Worm (Caenorhabditis elegans) whole organism, L1 larva: ENCODE data around the gene col-152.
A peak's percentile ranks its signal among the peaks of the same experiment; 100 is the strongest.

ENCODE experiments used
- C04F5.9 ChIP-seq: sonication (generic microtip); optimal IDR thresholded peaks from 2 replicates; lab custom pipeline; 2016; ENCODE audit warnings: missing genetic modification characterization, missing compliant biosample characterization
- Y116A8C.19 ChIP-seq: sonication (generic microtip); optimal IDR thresholded peaks from 2 replicates; lab custom pipeline; 2016; ENCODE audit warnings: missing compliant biosample characterization, missing genetic modification characterization, borderline replicate concordance
- alr-1 ChIP-seq: fragments of 200-800 bp; sonication (Bioruptor generic); optimal IDR thresholded peaks from 2 replicates; lab custom pipeline; 2018; ENCODE audit warnings: borderline replicate concordance, mild to moderate bottlenecking, missing genetic modification characterization, missing compliant biosample characterization
- aly-2 ChIP-seq: fragments of 150-350 bp; optimal IDR thresholded peaks from 2 replicates; lab custom pipeline; 2014; ENCODE audit warnings: missing biosample characterization, missing genetic modification characterization
- ceh-8 ChIP-seq: fragments of 200-800 bp; sonication (Bioruptor generic); optimal IDR thresholded peaks from 2 replicates; lab custom pipeline; 2018; ENCODE audit warnings: mild to moderate bottlenecking, missing genetic modification characterization, moderate library complexity, missing compliant biosample characterization
- efl-1 ChIP-seq, 4 experiments: fragments of 150-350 bp; optimal IDR thresholded peaks in 3 of 4; peaks in 1 of 4; 1 replicate in 1 of 4; 2 replicates in 3 of 4; lab custom pipeline; 2014; ENCODE audit warnings: missing biosample characterization in 2 of 4, missing genetic modification characterization in 2 of 4, missing genetic modification reagents in 2 of 4
- efl-3 ChIP-seq: fragments of 200-800 bp; sonication (Bioruptor generic); optimal IDR thresholded peaks from 2 replicates; lab custom pipeline; 2018; ENCODE audit warnings: mild to moderate bottlenecking, missing genetic modification characterization, missing compliant biosample characterization
- egl-13 ChIP-seq: sonication (generic microtip); optimal IDR thresholded peaks from 2 replicates; lab custom pipeline; 2016; ENCODE audit warnings: missing genotype, missing genetic modification reagents, missing genetic modification characterization, missing compliant biosample characterization
- egl-27 ChIP-seq, 2 experiments: fragments of 150-350 bp in 1 of 2; sonication (generic microtip); optimal IDR thresholded peaks; 3 replicates each; lab custom pipeline; 2017 to 2018; ENCODE audit warnings: missing biosample characterization in 2 of 2, missing genetic modification characterization in 2 of 2, missing genetic modification reagents in 2 of 2
- elt-2 ChIP-seq: sonication (generic microtip); optimal IDR thresholded peaks from 2 replicates; lab custom pipeline; 2016; ENCODE audit warnings: missing genetic modification characterization, mild to moderate bottlenecking, inconsistent platforms, missing compliant biosample characterization, missing genetic modification reagents
- ets-5 ChIP-seq: fragments of 200-800 bp; sonication (Bioruptor generic); IDR thresholded peaks from 2 replicates; pipeline ENCODE4 v1.3.6; 2022; ENCODE audit warnings: missing genetic modification characterization, missing compliant biosample characterization
- fkh-10 ChIP-seq: sonication (generic microtip); optimal IDR thresholded peaks from 2 replicates; lab custom pipeline; 2017; ENCODE audit warnings: missing biosample characterization, missing genetic modification reagents, missing genetic modification characterization
- fkh-4 ChIP-seq: sonication (generic microtip); optimal IDR thresholded peaks from 2 replicates; lab custom pipeline; 2016; ENCODE audit warnings: missing compliant biosample characterization, missing genetic modification characterization, borderline replicate concordance
- grh-1 ChIP-seq: fragments of 200-800 bp; sonication (Bioruptor generic); IDR thresholded peaks from 2 replicates; pipeline ENCODE4 v1.3.6; 2022; ENCODE audit warnings: missing genetic modification reagents, missing genetic modification characterization, missing compliant biosample characterization
- irx-1 ChIP-seq: sonication (generic microtip); optimal IDR thresholded peaks from 2 replicates; lab custom pipeline; 2016; ENCODE audit warnings: missing genetic modification characterization, missing compliant biosample characterization
- isw-1 ChIP-seq: fragments of 200-800 bp; sonication (Bioruptor generic); IDR thresholded peaks from 2 replicates; pipeline ENCODE4 v1.3.6; 2022; ENCODE audit warnings: missing genetic modification characterization, missing compliant biosample characterization
- lir-3 ChIP-seq: sonication (generic microtip); optimal IDR thresholded peaks from 2 replicates; lab custom pipeline; 2016; ENCODE audit warnings: mild to moderate bottlenecking, missing genetic modification characterization, moderate library complexity, missing compliant biosample characterization; ENCODE audit not compliant: poor library complexity
- mab-9 ChIP-seq: fragments of 200-800 bp; sonication (Bioruptor generic); IDR thresholded peaks from 2 replicates; pipeline ENCODE4 v1.3.6; 2022; ENCODE audit warnings: missing genetic modification reagents, missing genetic modification characterization, missing compliant biosample characterization
- mep-1 ChIP-seq: fragments of 150-350 bp; optimal IDR thresholded peaks from 2 replicates; lab custom pipeline; 2014; ENCODE audit warnings: missing biosample characterization, missing genetic modification characterization
- nhr-19 ChIP-seq: fragments of 200-800 bp; sonication (Bioruptor generic); conservative IDR thresholded peaks from 2 replicates; pipeline ENCODE4 v1.3.6; 2022; ENCODE audit warnings: missing genetic modification characterization, missing compliant biosample characterization
- nhr-20 ChIP-seq: sonication (generic microtip); optimal IDR thresholded peaks from 2 replicates; lab custom pipeline; 2016; ENCODE audit warnings: mild to moderate bottlenecking, missing genetic modification characterization, missing compliant biosample characterization
- nhr-28 ChIP-seq: fragments of 150-350 bp; optimal IDR thresholded peaks from 2 replicates; lab custom pipeline; 2014; ENCODE audit warnings: missing biosample characterization, missing genetic modification characterization
- nhr-71 ChIP-seq: sonication (generic microtip); optimal IDR thresholded peaks from 2 replicates; lab custom pipeline; 2016; ENCODE audit warnings: mild to moderate bottlenecking, missing genetic modification characterization, moderate library complexity, missing compliant biosample characterization
- nhr-76 ChIP-seq: sonication (generic microtip); optimal IDR thresholded peaks from 2 replicates; lab custom pipeline; 2017; ENCODE audit warnings: missing biosample characterization, missing genetic modification characterization
- nhr-77 ChIP-seq: fragments of 150-350 bp; optimal IDR thresholded peaks from 2 replicates; lab custom pipeline; 2014; ENCODE audit warnings: missing biosample characterization, missing genetic modification characterization
- nhr-85 ChIP-seq: sonication (generic microtip); peaks from one replicate; lab custom pipeline; 2016; ENCODE audit warnings: missing genetic modification characterization, inconsistent platforms, missing compliant biosample characterization
- nhr-90 ChIP-seq: sonication (generic microtip); optimal IDR thresholded peaks from 2 replicates; lab custom pipeline; 2016; ENCODE audit warnings: mild to moderate bottlenecking, missing genetic modification characterization, missing compliant biosample characterization; ENCODE audit not compliant: poor library complexity
- pax-3 ChIP-seq: fragments of 200-800 bp; sonication (Bioruptor generic); optimal IDR thresholded peaks from 2 replicates; lab custom pipeline; 2018; ENCODE audit warnings: mild to moderate bottlenecking, missing genetic modification characterization, moderate library complexity, missing compliant biosample characterization
- skn-1 ChIP-seq: fragments of 150-350 bp; optimal IDR thresholded peaks from 2 replicates; lab custom pipeline; 2014; ENCODE audit warnings: missing biosample characterization, missing genetic modification characterization
- snpc-4 ChIP-seq: fragments of 150-350 bp; optimal IDR thresholded peaks from 2 replicates; lab custom pipeline; 2014; ENCODE audit warnings: missing biosample characterization, missing genetic modification characterization
- tbx-2 ChIP-seq: sonication (generic microtip); optimal IDR thresholded peaks from 2 replicates; lab custom pipeline; 2016; ENCODE audit warnings: missing genetic modification characterization, missing compliant biosample characterization
- unc-130 ChIP-seq: fragments of 150-350 bp; optimal IDR thresholded peaks from 2 replicates; lab custom pipeline; 2017; ENCODE audit warnings: missing biosample characterization, missing genetic modification characterization, inconsistent platforms
- unc-86 ChIP-seq: sonication (generic microtip); optimal IDR thresholded peaks from 2 replicates; lab custom pipeline; 2016; ENCODE audit warnings: missing genetic modification characterization, missing compliant biosample characterization
- xbp-1 ChIP-seq: sonication (generic microtip); optimal IDR thresholded peaks from 2 replicates; lab custom pipeline; 2016; ENCODE audit warnings: missing genetic modification characterization, missing compliant biosample characterization
- zag-1 ChIP-seq: fragments of 150-350 bp; optimal IDR thresholded peaks from 2 replicates; lab custom pipeline; 2014; ENCODE audit warnings: missing biosample characterization, missing genetic modification characterization
- zip-4 ChIP-seq: fragments of 200-800 bp; sonication (Bioruptor generic); optimal IDR thresholded peaks from 2 replicates; lab custom pipeline; 2018; ENCODE audit warnings: mild to moderate bottlenecking, missing genetic modification characterization, moderate library complexity, missing compliant biosample characterization

Gene col-152

ce11 chrV:10536808-10537207, 23.9 kb upstream of the col-152 start (continued):
- TF ChIP-seq lir-3 (tag; lab: Kevin White, UChicago) (peak; percentile 86), irx-1 (tag; lab: Kevin White, UChicago) (peak; percentile 89), fkh-10 (peak; percentile 84), unc-86 (peak; percentile 89), pax-3 (tag; lab: Kevin White, UChicago) (peak; percentile 79), C04F5.9 (tag; lab: Kevin White, UChicago) (peak; percentile 69), unc-130 (tag; lab: Kevin White, UChicago) (peak; percentile 84), efl-1 (optimal IDR thresholded peaks at IDR 0.05; lab: Kevin White, UChicago) (peak; percentile 82 to 98), efl-1 (GFP tag; optimal IDR thresholded peaks at IDR 0.05 in 1 of 2; lab: Kevin White, UChicago) (peak; percentile 96 to 100), nhr-28 (no peak), nhr-90 (tag; lab: Kevin White, UChicago) (peak; percentile 93), aly-2 (tag; lab: Kevin White, UChicago) (peak; percentile 89), isw-1 (GFP tag; lab: Robert Waterston, UW) (peak; percentile 88)

DNA sequence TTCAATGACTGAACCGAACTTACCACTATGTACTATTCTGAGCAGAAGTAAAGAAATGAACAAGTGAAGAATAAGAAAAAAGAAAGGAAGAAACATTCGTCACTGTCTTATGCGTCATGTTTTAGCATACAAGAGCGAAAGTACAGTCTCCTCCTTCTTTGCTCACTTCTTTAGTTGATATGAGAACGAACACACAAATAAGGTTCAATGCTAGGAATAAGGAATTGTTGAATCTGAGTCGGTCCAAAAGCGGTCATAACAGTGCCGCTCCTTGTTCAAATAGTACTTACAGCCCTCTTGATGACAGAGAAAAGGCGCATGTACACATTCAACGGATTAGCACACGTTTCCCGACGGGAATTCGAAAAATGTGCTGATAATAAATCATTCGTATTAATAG, 21.6 kb upstream of the col-152 start, which contains the start of gene F25D1.8:
TSS of gene F25D1.8 (plus strand) at position 301 of the 400 bp plus-strand sequence.
- no peak for TF ChIP-seq xbp-1
- TF ChIP-seq grh-1 (GFP tag; lab: Robert Waterston, UW) = no peak
- no peak for TF ChIP-seq nhr-19 (GFP tag; lab: Robert Waterston, UW)
- no peak for TF ChIP-seq egl-13 (tag; lab: Kevin White, UChicago)

ce11 chrV:10540024-10540423, 20.7 kb upstream of the col-152 start, which contains the start of gene degt-1:
Gene degt-1, plus strand, starts transcription at chrV:10540324.
- TF ChIP-seq efl-1 (optimal IDR thresholded peaks at IDR 0.05; lab: Kevin White, UChicago) = no peak
- TF ChIP-seq efl-1 (GFP tag; optimal IDR thresholded peaks at IDR 0.05 in 1 of 2; lab: Kevin White, UChicago) = peak in 1 of 2 experiments; percentile 64
- TF ChIP-seq nhr-71 = no peak
- no peak for TF ChIP-seq efl-3 (GFP tag; lab: Kevin White, UChicago)
- TF ChIP-seq unc-130 (tag; lab: Kevin White, UChicago) = no peak
- no peak for TF ChIP-seq snpc-4 (tag; lab: Kevin White, UChicago)

DNA sequence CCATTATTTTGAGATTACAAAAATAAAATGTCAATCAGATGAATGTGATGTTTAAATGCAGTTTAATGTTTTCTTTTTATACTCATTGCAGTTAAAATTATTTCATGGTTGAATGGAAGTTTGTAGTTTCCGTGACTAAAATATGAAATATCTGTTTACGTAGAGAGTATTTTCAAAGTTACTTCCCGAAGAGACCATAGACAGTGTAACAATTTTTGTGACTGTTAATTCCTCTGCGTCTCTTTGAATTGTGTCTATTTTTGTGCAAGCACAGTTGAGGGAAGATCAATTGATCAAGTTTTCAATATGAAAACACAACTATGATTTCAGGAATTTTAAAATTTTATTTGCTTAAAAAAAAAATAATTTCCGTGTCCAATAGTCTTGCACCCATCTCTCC, 14.0 kb upstream of the col-152 start, which contains the start of gene F25D1.5:
TSS of gene F25D1.5 (minus strand) at position 35 of the 400 bp plus-strand sequence.
- no peak for TF ChIP-seq ets-5 (GFP tag; lab: Robert Waterston, UW)
- TF ChIP-seq nhr-90 (tag; lab: Kevin White, UChicago) = peak; percentile 6
- TF ChIP-seq nhr-77 (tag; lab: Kevin White, UChicago) = peak; percentile 80
- peak; percentile 1 for TF ChIP-seq elt-2 (tag; lab: Kevin White, UChicago)
- no peak for TF ChIP-seq mep-1
- TF ChIP-seq mab-9 = no peak
- TF ChIP-seq tbx-2 = no peak
- TF ChIP-seq nhr-85 (tag; lab: Kevin White, UChicago) = peak; percentile 79
- no peak for TF ChIP-seq nhr-28
- TF ChIP-seq nhr-20 (tag; lab: Kevin White, UChicago) = peak; percentile 36
- no peak for TF ChIP-seq nhr-76
- TF ChIP-seq ceh-8 (GFP tag; lab: Kevin White, UChicago) = no peak
- TF ChIP-seq efl-1 (optimal IDR thresholded peaks at IDR 0.05; lab: Kevin White, UChicago) = peak in 1 of 2 experiments; percentile 6
- TF ChIP-seq efl-1 (GFP tag; optimal IDR thresholded peaks at IDR 0.05 in 1 of 2; lab: Kevin White, UChicago) = no peak
- no peak for TF ChIP-seq alr-1 (tag; lab: Kevin White, UChicago)
- TF ChIP-seq, all 84 proteins: peak for 6

DNA sequence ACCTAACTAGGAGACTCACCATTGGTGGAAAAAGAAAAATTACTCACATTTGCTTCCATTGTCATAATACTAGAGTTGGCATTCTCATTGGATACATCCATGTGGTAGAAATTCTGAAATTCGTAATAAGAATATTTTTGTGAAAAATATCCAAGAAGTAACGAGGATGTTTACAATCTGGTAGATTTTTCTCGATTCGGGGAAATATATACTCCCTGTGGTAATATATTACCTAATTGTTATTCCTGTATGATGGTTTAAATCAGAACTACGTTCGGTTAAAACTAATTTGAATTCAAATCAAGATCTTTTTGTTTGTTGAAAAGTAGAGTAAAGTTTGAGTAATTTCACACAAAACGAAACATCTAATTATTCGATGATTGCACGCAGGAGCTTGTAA, 11.7 kb upstream of the col-152 start, which contains the start of gene srd-34:
TSS of gene srd-34 (minus strand) at position 101 of the 400 bp plus-strand sequence.
- no peak for TF ChIP-seq nhr-20 (tag; lab: Kevin White, UChicago)
- no peak for TF ChIP-seq zag-1 (tag; lab: Kevin White, UChicago)
- TF ChIP-seq Y116A8C.19 (tag; lab: Kevin White, UChicago) = no peak
- TF ChIP-seq fkh-4 = no peak
- TF ChIP-seq skn-1 (tag; lab: Kevin White, UChicago) = no peak
- TF ChIP-seq alr-1 (tag; lab: Kevin White, UChicago) = no peak
- TF ChIP-seq zip-4 (GFP tag; lab: Kevin White, UChicago) = no peak
- no peak for TF ChIP-seq egl-27 (tag; optimal IDR thresholded peaks at IDR 0.05; lab: Kevin White, UChicago)
- no peak for TF ChIP-seq irx-1 (tag; lab: Kevin White, UChicago)
- no peak for TF ChIP-seq nhr-85 (tag; lab: Kevin White, UChicago)
